Worm (Caenorhabditis elegans): ENCODE measurements around the gene nhr-275.

ce11 chrV:2230912-2231311 lies 35.9 kb downstream of the nhr-275 start, which contains the start of gene nhr-134:
- TF ChIP-seq fos-1 (tag; optimal IDR thresholded peaks at IDR 0.05): no peak
- no peak for TF ChIP-seq nhr-11 (tag; optimal IDR thresholded peaks at IDR 0.05)
- no peak for TF ChIP-seq elt-1 (tag; optimal IDR thresholded peaks at IDR 0.05)
- TF ChIP-seq lin-15B (tag; optimal IDR thresholded peaks at IDR 0.05): no peak
- TF ChIP-seq lin-39 (tag; optimal IDR thresholded peaks at IDR 0.05): no peak
- no peak for TF ChIP-seq ama-1 (optimal IDR thresholded peaks at IDR 0.05)
- TF ChIP-seq nhr-23 (tag; optimal IDR thresholded peaks at IDR 0.05): no peak
- no peak for TF ChIP-seq elt-3 (tag; optimal IDR thresholded peaks at IDR 0.05)
- TF ChIP-seq skn-1 (tag; optimal IDR thresholded peaks at IDR 0.05): no peak
- no peak for TF ChIP-seq ztf-4 (tag; optimal IDR thresholded peaks at IDR 0.05)
- TF ChIP-seq pha-4 (tag; optimal IDR thresholded peaks at IDR 0.05): peak; percentile 63
- no peak for TF ChIP-seq zag-1 (tag; optimal IDR thresholded peaks at IDR 0.05)
- TF ChIP-seq nfya-1 (tag; optimal IDR thresholded peaks at IDR 0.05; ENCODE audit: insufficient read depth): no peak
- TF ChIP-seq egl-27 (tag; optimal IDR thresholded peaks at IDR 0.05): no peak
